Fruit fly (Drosophila melanogaster): Measurements from ENCODE around the gene escl.

Gene escl

dm6 chr2L:11969424-11969823 lies 21.3 kb upstream of the escl start:
- no peak for TF ChIP-seq ap (GFP tag; IDR thresholded peaks at IDR 0.05)
- peak; percentile 53 for TF ChIP-seq CG13894 (tag; optimal IDR thresholded peaks at IDR 0.05)
- TF ChIP-seq CG10274 (GFP tag; optimal IDR thresholded peaks at IDR 0.05) = no peak

DNA sequence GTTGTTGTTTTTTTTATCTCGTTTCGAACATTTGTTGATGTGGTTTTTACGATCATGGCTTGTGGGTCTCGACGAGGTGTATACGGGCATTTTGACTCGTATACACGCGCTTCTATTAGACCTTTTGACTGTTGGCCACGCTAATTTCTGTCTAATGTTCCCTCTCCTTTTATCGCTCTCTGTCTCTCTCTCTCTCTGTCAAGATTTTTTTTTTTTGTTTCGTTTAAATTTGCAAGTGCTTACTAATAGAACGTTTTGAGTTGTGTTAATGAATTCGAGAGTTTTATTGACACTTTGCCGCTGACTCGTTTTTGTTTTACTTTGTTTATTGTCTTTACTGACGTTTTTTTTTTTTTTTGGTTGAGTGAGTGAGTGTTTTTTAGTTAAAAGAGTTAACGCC lies 20.4 kb upstream of the escl start:
- TF ChIP-seq btn (GFP tag; optimal IDR thresholded peaks at IDR 0.05) (no peak), HmgD (GFP tag; optimal IDR thresholded peaks at IDR 0.05) (no peak), so (GFP tag; IDR thresholded peaks at IDR 0.05) (no peak), Taf1 (GFP tag; IDR thresholded peaks at IDR 0.05) (no peak), CG34376 (GFP tag; optimal IDR thresholded peaks at IDR 0.05) (no peak), bcd (GFP tag; optimal IDR thresholded peaks at IDR 0.05) (no peak), CG34422 (GFP tag; IDR thresholded peaks at IDR 0.05) (no peak), sens (GFP tag) (peak; percentile 75), CG5953 (GFP tag; IDR thresholded peaks at IDR 0.05) (no peak), CG4820 (GFP tag; optimal IDR thresholded peaks at IDR 0.05) (peak; percentile 9), CG18262 (tag; optimal IDR thresholded peaks at IDR 0.05) (no peak), crc (GFP tag; optimal IDR thresholded peaks at IDR 0.05) (no peak), CG12769 (tag; optimal IDR thresholded peaks at IDR 0.05) (no peak), eve (GFP tag; optimal IDR thresholded peaks at IDR 0.05) (peak in 1 of 2 experiments; percentile 76), cas (GFP tag; IDR thresholded peaks at IDR 0.05) (no peak), tup (GFP tag; optimal IDR thresholded peaks at IDR 0.05) (no peak), ro (GFP tag; IDR thresholded peaks at IDR 0.05) (no peak), CG2712 (tag; optimal IDR thresholded peaks at IDR 0.05) (no peak), CG3163 (GFP tag; optimal IDR thresholded peaks at IDR 0.05) (no peak), CG9797 (GFP tag; optimal IDR thresholded peaks at IDR 0.05) (no peak), ssp (GFP tag; IDR thresholded peaks at IDR 0.05) (no peak), Fer1 (GFP tag; optimal IDR thresholded peaks at IDR 0.05) (no peak), CG3726 (GFP tag; IDR thresholded peaks at IDR 0.05) (no peak), CG2120 (GFP tag; optimal IDR thresholded peaks at IDR 0.05) (no peak), CG34224 (GFP tag; IDR thresholded peaks at IDR 0.05; ENCODE audit: partially characterized antibody) (no peak), caup (GFP tag; optimal IDR thresholded peaks at IDR 0.05; ENCODE audit: severe bottlenecking) (no peak), Hr78 (GFP tag; optimal IDR thresholded peaks at IDR 0.05) (no peak), CG17328 (GFP tag; IDR thresholded peaks at IDR 0.05) (no peak), cad (GFP tag; optimal IDR thresholded peaks at IDR 0.05) (no peak), Sry-δ (GFP tag; optimal IDR thresholded peaks at IDR 0.05) (no peak), z (GFP tag; IDR thresholded peaks at IDR 0.05) (peak; percentile 69; the same call in 2 of the 3 replicates), HLHmδ (GFP tag; optimal IDR thresholded peaks at IDR 0.05) (no peak), CG7372 (GFP tag; IDR thresholded peaks at IDR 0.05) (no peak), gsb-n (tag; optimal IDR thresholded peaks at IDR 0.05) (no peak), CG11093 (GFP tag; IDR thresholded peaks at IDR 0.05) (no peak), CG13123 (GFP tag; optimal IDR thresholded peaks at IDR 0.05) (no peak)

DNA sequence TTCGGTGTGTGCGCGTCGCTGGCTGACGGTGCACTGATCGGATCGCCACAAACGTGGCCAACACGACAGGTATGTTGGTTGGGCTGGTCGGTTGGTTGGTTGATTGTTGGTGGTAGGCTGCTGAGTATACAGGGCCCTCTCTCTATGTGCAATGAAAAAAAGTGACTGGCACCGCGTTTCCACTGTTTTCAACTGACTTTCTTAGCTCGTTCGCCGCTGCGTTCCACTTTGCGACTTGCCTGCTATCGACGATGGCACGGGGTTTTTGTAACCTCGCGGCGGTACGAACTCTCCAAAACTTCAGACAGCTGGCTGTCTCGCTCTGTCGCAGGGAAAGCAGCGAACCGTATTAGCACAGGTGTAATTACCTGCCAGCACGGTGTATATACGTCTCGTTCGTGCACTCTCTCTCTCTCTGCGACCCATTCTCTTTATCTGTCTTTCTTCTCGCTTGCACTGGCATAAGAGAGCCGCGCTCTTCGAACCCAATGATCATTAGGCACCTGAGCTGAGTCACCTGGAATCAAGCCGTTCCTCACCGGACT lies 19.8 kb upstream of the escl start:
- TF ChIP-seq CG4404 (GFP tag; IDR thresholded peaks at IDR 0.05) (no peak), CG10321 (GFP tag; IDR thresholded peaks at IDR 0.05) (peak; percentile 97), Sox100B (GFP tag; optimal IDR thresholded peaks at IDR 0.05) (no peak), sisA (GFP tag; IDR thresholded peaks at IDR 0.05) (no peak), chm (GFP tag; IDR thresholded peaks at IDR 0.05) (peak; percentile 65), lmd (GFP tag; IDR thresholded peaks at IDR 0.05) (no peak), hkb (optimal IDR thresholded peaks at IDR 0.05) (no peak), hkb (GFP tag; IDR thresholded peaks at IDR 0.05) (peak; percentile 45; the same call in 1 of the 2 replicates), row (GFP tag; IDR thresholded peaks at IDR 0.05) (peak; percentile 40; the same call in 2 of the 3 replicates), Eip74EF (GFP tag; optimal IDR thresholded peaks at IDR 0.05) (no peak), Deaf1 (tag; optimal IDR thresholded peaks at IDR 0.05) (peak; percentile 78), CG13775 (GFP tag; optimal IDR thresholded peaks at IDR 0.05) (no peak), NC2α (GFP tag; optimal IDR thresholded peaks at IDR 0.05) (no peak), CG2678 (tag; optimal IDR thresholded peaks at IDR 0.05) (peak; percentile 19)

Measured in whole organism, embryonic.